Worm (Caenorhabditis elegans) whole organism, L1 larva: ENCODE data around the gene srxa-15.

Source experiments
- dpl-1 ChIP-seq, 3 experiments: fragments of 150-350 bp in 2 of 3; sonication (generic microtip) in 1 of 3; optimal IDR thresholded peaks; 2 replicates each; lab custom pipeline; 2014 to 2017; ENCODE audit warnings: missing biosample characterization in 3 of 3, missing genetic modification characterization in 3 of 3, missing genetic modification reagents in 3 of 3
- efl-1 ChIP-seq, 4 experiments: fragments of 150-350 bp; optimal IDR thresholded peaks in 3 of 4; peaks in 1 of 4; 1 replicate in 1 of 4; 2 replicates in 3 of 4; lab custom pipeline; 2014; ENCODE audit warnings: missing biosample characterization in 2 of 4, missing genetic modification characterization in 2 of 4, missing genetic modification reagents in 2 of 4
- egl-27 ChIP-seq, 2 experiments: fragments of 150-350 bp in 1 of 2; sonication (generic microtip); optimal IDR thresholded peaks; 3 replicates each; lab custom pipeline; 2017 to 2018; ENCODE audit warnings: missing biosample characterization in 2 of 2, missing genetic modification characterization in 2 of 2, missing genetic modification reagents in 2 of 2
- elt-2 ChIP-seq: sonication (generic microtip); optimal IDR thresholded peaks from 2 replicates; lab custom pipeline; 2016; ENCODE audit warnings: missing genetic modification characterization, mild to moderate bottlenecking, inconsistent platforms, missing compliant biosample characterization, missing genetic modification reagents
- fos-1 ChIP-seq: fragments of 150-350 bp; optimal IDR thresholded peaks from 2 replicates; lab custom pipeline; 2014; ENCODE audit warnings: missing biosample characterization, missing genetic modification characterization
- lin-13 ChIP-seq: fragments of 150-350 bp; optimal IDR thresholded peaks from 2 replicates; lab custom pipeline; 2014; ENCODE audit warnings: missing biosample characterization, missing genetic modification reagents, missing genetic modification characterization
- nhr-11 ChIP-seq: fragments of 150-350 bp; optimal IDR thresholded peaks from 2 replicates; lab custom pipeline; 2014; ENCODE audit warnings: missing biosample characterization, missing genetic modification characterization
- nhr-28 ChIP-seq: fragments of 150-350 bp; optimal IDR thresholded peaks from 2 replicates; lab custom pipeline; 2014; ENCODE audit warnings: missing biosample characterization, missing genetic modification characterization
- nhr-76 ChIP-seq: sonication (generic microtip); optimal IDR thresholded peaks from 2 replicates; lab custom pipeline; 2017; ENCODE audit warnings: missing biosample characterization, missing genetic modification characterization
- sox-4 ChIP-seq: sonication (generic microtip); optimal IDR thresholded peaks from 2 replicates; lab custom pipeline; 2016; ENCODE audit warnings: missing genetic modification characterization, missing compliant biosample characterization
- unc-30 ChIP-seq: sonication (generic microtip); optimal IDR thresholded peaks from 2 replicates; lab custom pipeline; 2017; ENCODE audit warnings: missing biosample characterization, missing genetic modification characterization
- unc-86 ChIP-seq: sonication (generic microtip); optimal IDR thresholded peaks from 2 replicates; lab custom pipeline; 2016; ENCODE audit warnings: missing genetic modification characterization, missing compliant biosample characterization
- zag-1 ChIP-seq: fragments of 150-350 bp; optimal IDR thresholded peaks from 2 replicates; lab custom pipeline; 2014; ENCODE audit warnings: missing biosample characterization, missing genetic modification characterization
- ztf-11 ChIP-seq, 2 experiments: sonication (generic microtip); optimal IDR thresholded peaks; 2 replicates each; lab custom pipeline; 2016 to 2017; ENCODE audit warnings: missing genetic modification characterization in 2 of 2, missing biosample characterization in 1 of 2, missing compliant biosample characterization in 1 of 2

ce11 chrV:20608688-20609087, 33.3 kb upstream of the srxa-15 start, which contains the start of gene ttr-12:
- TF ChIP-seq nhr-11 (no peak), egl-27 (tag; optimal IDR thresholded peaks at IDR 0.05; lab: Kevin White, UChicago) (no peak), fos-1 (tag; lab: Kevin White, UChicago) (no peak), nhr-28 (no peak), unc-30 (no peak), dpl-1 (GFP tag; optimal IDR thresholded peaks at IDR 0.05; lab: Kevin White, UChicago) (no peak), ztf-11 (tag; optimal IDR thresholded peaks at IDR 0.05; lab: Kevin White, UChicago) (no peak), efl-1 (optimal IDR thresholded peaks at IDR 0.05; lab: Kevin White, UChicago) (no peak), efl-1 (GFP tag; optimal IDR thresholded peaks at IDR 0.05 in 1 of 2; lab: Kevin White, UChicago) (no peak), unc-86 (tag; lab: Kevin White, UChicago) (no peak), nhr-76 (no peak), elt-2 (tag; lab: Kevin White, UChicago) (no peak), zag-1 (tag; lab: Kevin White, UChicago) (no peak), lin-13 (GFP tag; lab: Kevin White, UChicago) (no peak), sox-4 (no peak)
